Fruit fly (Drosophila melanogaster) whole organism, adult: ENCODE data around the gene Sap47.

Source experiments
- CG14711 ChIP-seq: fragments of 200-800 bp; sonication (Bioruptor generic); optimal IDR thresholded peaks from 2 replicates; lab custom pipeline; 2018; ENCODE audit warnings: missing biosample characterization, mild to moderate bottlenecking, missing genetic modification characterization, moderate library complexity
- CG1620 ChIP-seq: fragments of 200-800 bp; sonication (Bioruptor generic); optimal IDR thresholded peaks from 2 replicates; lab custom pipeline; 2016; ENCODE audit warnings: missing biosample characterization, missing genetic modification characterization
- CG33017 ChIP-seq: fragments of 200-800 bp; sonication (Bioruptor generic); optimal IDR thresholded peaks from 2 replicates; lab custom pipeline; 2018; ENCODE audit warnings: missing biosample characterization, mild to moderate bottlenecking, missing genetic modification characterization, moderate library complexity
- CG5204 ChIP-seq: fragments of 200-800 bp; sonication (Bioruptor generic); optimal IDR thresholded peaks from 2 replicates; lab custom pipeline; 2016; ENCODE audit warnings: missing biosample characterization, missing genetic modification characterization
- Clk ChIP-seq: fragments of 200-800 bp; sonication (Bioruptor generic); optimal IDR thresholded peaks from 2 replicates; lab custom pipeline; 2017; ENCODE audit warnings: missing biosample characterization, missing genetic modification characterization
- Mnt ChIP-seq: fragments of 200-800 bp; sonication (Bioruptor generic); optimal IDR thresholded peaks from 2 replicates; lab custom pipeline; 2016; ENCODE audit warnings: missing biosample characterization, mild to moderate bottlenecking, missing genetic modification characterization
- bab1 ChIP-seq: fragments of 200-800 bp; sonication (Bioruptor generic); optimal IDR thresholded peaks from 3 replicates; lab custom pipeline; 2019; ENCODE audit warnings: missing biosample characterization, mild to moderate bottlenecking, missing genetic modification characterization, moderate library complexity
- kay ChIP-seq: fragments of 200-800 bp; sonication (Bioruptor generic); peaks from one replicate; lab custom pipeline; 2016; ENCODE audit warnings: missing biosample characterization, missing genetic modification characterization, borderline replicate concordance
- ovo ChIP-seq: fragments of 200-800 bp; sonication (Bioruptor generic); optimal IDR thresholded peaks from 2 replicates; lab custom pipeline; 2016; ENCODE audit warnings: missing biosample characterization, missing genetic modification characterization
- pad ChIP-seq: fragments of 200-800 bp; sonication (Bioruptor generic); optimal IDR thresholded peaks from 3 replicates; lab custom pipeline; 2017; ENCODE audit warnings: missing biosample characterization, missing genetic modification characterization, mild to moderate bottlenecking, moderate library complexity, missing genetic modification reagents
- tj ChIP-seq: fragments of 200-800 bp; sonication (Bioruptor generic); optimal IDR thresholded peaks from 3 replicates; lab custom pipeline; 2017; ENCODE audit warnings: missing biosample characterization, mild to moderate bottlenecking, missing genetic modification characterization, moderate library complexity
- toe ChIP-seq: fragments of 200-800 bp; sonication (Bioruptor generic); optimal IDR thresholded peaks from 2 replicates; lab custom pipeline; 2016; ENCODE audit warnings: missing biosample characterization, missing genetic modification characterization

DNA sequence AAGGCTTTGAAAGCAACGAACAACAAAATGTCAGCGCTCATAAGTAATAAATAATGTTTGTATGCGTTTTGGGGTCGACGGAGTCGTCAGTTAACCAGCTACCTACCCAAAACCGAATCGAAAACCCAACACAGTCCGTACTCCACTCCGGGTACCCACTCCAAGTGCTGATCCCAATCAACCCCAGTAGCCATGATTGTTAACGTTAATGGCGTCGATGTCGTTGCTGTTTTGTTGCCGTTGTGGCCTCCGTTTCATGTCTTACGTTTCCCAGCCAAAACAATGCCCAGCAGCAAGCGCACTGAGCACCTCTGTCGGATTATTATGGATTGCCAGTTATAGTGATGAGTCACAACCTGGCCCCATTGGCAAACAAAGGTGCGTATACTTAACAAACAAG, 74.1 kb downstream of the Sap47 start, which contains the start of gene GATAe:
- TF ChIP-seq ovo (no peak), Clk (no peak), toe (GFP tag; lab: Kevin White, UChicago) (no peak), CG5204 (GFP tag; lab: Kevin White, UChicago) (no peak), Mnt (no peak), pad (GFP tag; lab: Kevin White, UChicago) (no peak), CG33017 (tag; lab: Kevin White, UChicago) (no peak), tj (GFP tag; lab: Kevin White, UChicago) (no peak), kay (GFP tag; lab: Kevin White, UChicago) (no peak), bab1 (GFP tag; lab: Kevin White, UChicago) (no peak), CG14711 (tag; lab: Kevin White, UChicago) (no peak), CG1620 (no peak)
